Worm (Caenorhabditis elegans): ENCODE results near the gene hint-3.

The hint-3 gene

DNA sequence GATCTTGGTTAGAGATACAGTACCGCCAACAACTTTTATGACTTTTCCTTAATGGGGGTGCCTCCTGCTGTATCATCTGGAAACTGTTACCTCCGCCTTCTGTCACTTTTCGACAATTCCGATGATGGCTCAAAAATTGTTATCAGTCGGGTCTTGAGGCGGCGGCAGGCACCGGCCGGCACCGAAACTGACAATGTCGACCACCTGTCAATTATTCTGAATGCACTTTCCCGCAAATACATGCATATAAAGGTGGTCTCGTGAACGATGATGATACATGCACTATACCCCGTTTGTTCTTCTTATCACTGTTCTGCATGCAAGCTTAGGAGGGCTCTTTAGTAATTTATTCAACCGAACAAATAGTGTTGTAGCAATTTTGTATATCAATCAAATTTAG, 16.2 kb upstream of the hint-3 start:
- TF ChIP-seq klf-2 (GFP tag; conservative IDR thresholded peaks at IDR 0.05) (no peak), ztf-29 (GFP tag; IDR thresholded peaks at IDR 0.05) (no peak), ztf-23 (GFP tag; IDR thresholded peaks at IDR 0.05) (no peak), med-1 (GFP tag; optimal IDR thresholded peaks at IDR 0.05; ENCODE audit: insufficient read depth) (no peak), tab-1 (GFP tag; IDR thresholded peaks at IDR 0.05) (no peak), flt-1 (GFP tag; IDR thresholded peaks at IDR 0.05) (no peak), ref-1 (GFP tag; conservative IDR thresholded peaks at IDR 0.05) (no peak), T22C8.4 (GFP tag; IDR thresholded peaks at IDR 0.05) (no peak), cog-1 (tag; optimal IDR thresholded peaks at IDR 0.05) (no peak)

DNA sequence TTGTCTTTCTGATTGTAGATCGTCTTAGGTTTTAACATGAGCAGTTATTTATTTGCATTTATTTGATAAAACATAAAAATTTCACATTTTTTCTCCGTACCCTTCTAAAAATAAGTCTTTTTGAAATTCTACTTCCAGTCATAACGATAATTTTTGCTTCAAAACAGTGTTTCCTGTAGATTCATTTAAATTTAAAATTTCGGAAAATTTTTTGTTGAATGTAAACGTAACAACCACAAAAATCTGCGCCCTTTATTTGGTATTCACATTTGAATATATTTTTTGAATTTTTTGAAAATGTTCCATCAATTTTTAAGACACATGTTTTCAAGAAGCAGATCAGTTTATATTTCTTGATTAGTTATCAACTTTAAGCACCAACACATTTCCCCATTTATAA, 14.9 kb upstream of the hint-3 start:
- TF ChIP-seq cog-1 (tag; optimal IDR thresholded peaks at IDR 0.05) = no peak
- TF ChIP-seq T22C8.4 (GFP tag; IDR thresholded peaks at IDR 0.05) = no peak
- no peak for TF ChIP-seq flt-1 (GFP tag; IDR thresholded peaks at IDR 0.05)
- TF ChIP-seq ztf-23 (GFP tag; IDR thresholded peaks at IDR 0.05) = no peak
- TF ChIP-seq ref-1 (GFP tag; conservative IDR thresholded peaks at IDR 0.05) = no peak
- no peak for TF ChIP-seq med-1 (GFP tag; optimal IDR thresholded peaks at IDR 0.05; ENCODE audit: insufficient read depth)
- no peak for TF ChIP-seq klf-2 (GFP tag; conservative IDR thresholded peaks at IDR 0.05)
- no peak for TF ChIP-seq tab-1 (GFP tag; IDR thresholded peaks at IDR 0.05)
- no peak for TF ChIP-seq ztf-29 (GFP tag; IDR thresholded peaks at IDR 0.05)

DNA sequence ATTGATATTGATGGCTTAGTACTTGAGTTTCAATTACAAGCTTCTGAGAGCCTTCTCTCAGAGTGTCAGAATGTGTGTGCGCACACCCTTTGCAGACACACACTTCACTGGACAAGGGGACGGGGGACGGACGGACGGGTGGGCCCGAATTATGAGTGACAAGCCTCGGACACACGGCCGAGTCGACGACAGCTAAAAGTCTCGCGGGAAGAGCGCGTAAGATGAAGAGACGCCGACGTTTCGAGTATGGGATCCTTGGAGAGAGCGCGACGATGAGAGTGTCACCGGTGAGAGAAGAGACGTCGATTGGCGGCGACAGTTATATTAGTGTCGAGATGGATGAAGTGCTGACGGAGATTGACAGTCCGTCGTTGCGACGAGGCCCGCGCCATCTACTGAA, 14.4 kb upstream of the hint-3 start:
- peak; percentile 28; the same call in 1 of the 2 replicates for TF ChIP-seq ztf-29 (GFP tag; IDR thresholded peaks at IDR 0.05)
- TF ChIP-seq ref-1 (GFP tag; conservative IDR thresholded peaks at IDR 0.05) = no peak
- TF ChIP-seq med-1 (GFP tag; optimal IDR thresholded peaks at IDR 0.05; ENCODE audit: insufficient read depth) = no peak
- peak; percentile 51 for TF ChIP-seq cog-1 (tag; optimal IDR thresholded peaks at IDR 0.05)
- 0 out of 2 replicates have a peak, but pooled peaks have one; percentile 14 for TF ChIP-seq flt-1 (GFP tag; IDR thresholded peaks at IDR 0.05)

DNA sequence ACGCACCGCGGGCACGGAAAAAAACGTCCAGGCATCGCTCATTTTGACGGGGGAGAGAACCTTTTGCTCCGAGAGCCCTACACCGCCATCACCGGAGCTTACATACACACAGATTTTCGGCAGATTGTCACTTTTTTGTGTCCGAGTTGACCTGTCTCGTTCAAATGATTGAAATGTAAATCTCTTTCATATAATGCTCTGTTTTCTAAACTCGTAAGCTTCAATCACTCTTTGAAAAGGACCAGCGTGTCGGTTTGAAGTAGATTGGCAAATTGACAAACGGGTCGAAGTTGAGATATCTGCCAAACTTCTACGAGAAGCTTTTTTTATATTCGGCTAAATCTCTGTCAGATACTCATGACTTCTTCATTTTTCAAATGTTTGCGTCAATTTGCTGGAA, 13.1 kb upstream of the hint-3 start:
- TF ChIP-seq T22C8.4 (GFP tag; IDR thresholded peaks at IDR 0.05) (no peak), flt-1 (GFP tag; IDR thresholded peaks at IDR 0.05) (no peak), ztf-29 (GFP tag; IDR thresholded peaks at IDR 0.05) (no peak), ztf-23 (GFP tag; IDR thresholded peaks at IDR 0.05) (no peak), cog-1 (tag; optimal IDR thresholded peaks at IDR 0.05) (no peak), tab-1 (GFP tag; IDR thresholded peaks at IDR 0.05) (no peak), ref-1 (GFP tag; conservative IDR thresholded peaks at IDR 0.05) (no peak), med-1 (GFP tag; optimal IDR thresholded peaks at IDR 0.05; ENCODE audit: insufficient read depth) (no peak), klf-2 (GFP tag; conservative IDR thresholded peaks at IDR 0.05) (no peak)

- TF ChIP-seq T22C8.4 (GFP tag; IDR thresholded peaks at IDR 0.05) (no peak), flt-1 (GFP tag; IDR thresholded peaks at IDR 0.05) (peak; percentile 31; the same call in 1 of the 2 replicates)
These were observed 12.2 kb upstream of the hint-3 start for ce11 chrV:7747987-7748607.

ce11 chrV:7749708-7750107, 10.6 kb upstream of the hint-3 start:
- TF ChIP-seq ztf-29 (GFP tag; IDR thresholded peaks at IDR 0.05) = no peak
- no peak for TF ChIP-seq ztf-23 (GFP tag; IDR thresholded peaks at IDR 0.05)
- TF ChIP-seq cog-1 (tag; optimal IDR thresholded peaks at IDR 0.05) = no peak
- TF ChIP-seq T22C8.4 (GFP tag; IDR thresholded peaks at IDR 0.05) = no peak
- TF ChIP-seq med-1 (GFP tag; optimal IDR thresholded peaks at IDR 0.05; ENCODE audit: insufficient read depth) = no peak
- no peak for TF ChIP-seq klf-2 (GFP tag; conservative IDR thresholded peaks at IDR 0.05)
- no peak for TF ChIP-seq tab-1 (GFP tag; IDR thresholded peaks at IDR 0.05)
- TF ChIP-seq flt-1 (GFP tag; IDR thresholded peaks at IDR 0.05) = no peak

ce11 chrV:7754557-7754956, 5.7 kb upstream of the hint-3 start, which contains the start of gene T05B11.4:
Gene T05B11.4, minus strand, starts transcription at chrV:7754657.
- TF ChIP-seq cog-1 (tag; optimal IDR thresholded peaks at IDR 0.05) (no peak), flt-1 (GFP tag; IDR thresholded peaks at IDR 0.05) (no peak), med-1 (GFP tag; optimal IDR thresholded peaks at IDR 0.05; ENCODE audit: insufficient read depth) (no peak), ztf-23 (GFP tag; IDR thresholded peaks at IDR 0.05) (no peak), ref-1 (GFP tag; conservative IDR thresholded peaks at IDR 0.05) (no peak)

DNA sequence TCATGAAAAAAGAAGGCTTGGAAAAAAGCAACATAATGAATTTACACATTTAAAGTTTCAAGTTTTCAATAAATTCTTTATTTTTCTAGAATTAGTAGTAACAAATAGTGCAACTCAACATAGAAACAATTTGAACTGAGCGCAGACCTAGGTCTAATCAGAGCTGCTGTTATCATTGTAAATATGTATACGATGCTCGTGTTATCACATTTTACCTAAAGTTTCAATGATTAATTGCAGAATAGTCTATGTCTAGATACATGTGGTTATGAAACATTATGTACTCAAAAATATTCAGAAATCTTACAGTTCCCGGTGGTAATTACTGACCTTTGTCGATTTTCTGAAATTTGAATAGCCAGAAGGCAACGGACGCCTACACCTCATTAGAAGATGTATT, 4.3 kb upstream of the hint-3 start:
- TF ChIP-seq tab-1 (GFP tag; IDR thresholded peaks at IDR 0.05) (no peak), ztf-29 (GFP tag; IDR thresholded peaks at IDR 0.05) (no peak), ref-1 (GFP tag; conservative IDR thresholded peaks at IDR 0.05) (no peak), med-1 (GFP tag; optimal IDR thresholded peaks at IDR 0.05; ENCODE audit: insufficient read depth) (no peak), cog-1 (tag; optimal IDR thresholded peaks at IDR 0.05) (no peak), flt-1 (GFP tag; IDR thresholded peaks at IDR 0.05) (no peak), T22C8.4 (GFP tag; IDR thresholded peaks at IDR 0.05) (no peak), klf-2 (GFP tag; conservative IDR thresholded peaks at IDR 0.05) (no peak), ztf-23 (GFP tag; IDR thresholded peaks at IDR 0.05) (no peak)

DNA sequence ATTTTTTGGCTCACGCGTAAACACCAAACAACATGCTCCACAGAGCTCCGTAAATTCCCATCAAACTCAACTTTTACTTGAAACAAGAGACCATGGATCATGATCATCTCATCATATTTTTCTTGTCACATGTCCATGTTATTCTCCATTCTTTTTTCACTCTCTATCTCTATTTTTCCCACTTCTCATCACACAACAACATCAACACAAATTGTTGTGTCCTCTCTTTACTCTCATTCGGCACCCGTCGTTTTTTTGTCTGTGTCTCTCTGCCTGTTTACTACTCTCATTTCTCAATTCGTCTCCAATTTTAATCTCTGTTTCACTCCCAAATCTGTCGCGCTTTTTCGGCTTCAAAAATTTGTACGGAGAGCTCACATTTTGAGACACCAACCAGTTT, 1.0 kb upstream of the hint-3 start:
- no peak for TF ChIP-seq ztf-23 (GFP tag; IDR thresholded peaks at IDR 0.05)
- no peak for TF ChIP-seq klf-2 (GFP tag; conservative IDR thresholded peaks at IDR 0.05)
- TF ChIP-seq flt-1 (GFP tag; IDR thresholded peaks at IDR 0.05) = no peak
- no peak for TF ChIP-seq tab-1 (GFP tag; IDR thresholded peaks at IDR 0.05)
- no peak for TF ChIP-seq med-1 (GFP tag; optimal IDR thresholded peaks at IDR 0.05; ENCODE audit: insufficient read depth)
- no peak for TF ChIP-seq ref-1 (GFP tag; conservative IDR thresholded peaks at IDR 0.05)
- TF ChIP-seq T22C8.4 (GFP tag; IDR thresholded peaks at IDR 0.05) = no peak
- TF ChIP-seq ztf-29 (GFP tag; IDR thresholded peaks at IDR 0.05) = no peak
- no peak for TF ChIP-seq cog-1 (tag; optimal IDR thresholded peaks at IDR 0.05)

DNA sequence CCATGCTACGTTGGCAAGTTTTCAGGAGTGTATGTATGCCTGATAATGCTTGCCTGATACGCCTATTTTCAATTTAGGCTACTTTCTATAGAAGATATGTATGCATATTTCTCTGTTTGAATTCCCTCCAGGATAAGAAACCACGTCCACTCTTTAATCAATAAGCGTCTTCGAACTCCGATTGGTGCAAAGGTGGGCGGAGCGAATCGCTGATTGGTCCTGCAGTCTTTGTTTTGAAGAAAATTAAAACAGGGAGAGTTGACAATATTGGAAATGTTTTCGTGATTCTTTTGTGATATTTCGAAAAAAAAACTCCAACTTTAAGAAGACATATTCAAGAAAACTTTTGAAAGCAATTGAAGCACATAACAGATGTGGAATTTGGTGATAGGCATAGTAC, 1.6 kb downstream of the hint-3 start:
- no peak for TF ChIP-seq flt-1 (GFP tag; IDR thresholded peaks at IDR 0.05)
- no peak for TF ChIP-seq T22C8.4 (GFP tag; IDR thresholded peaks at IDR 0.05)
- no peak for TF ChIP-seq med-1 (GFP tag; optimal IDR thresholded peaks at IDR 0.05; ENCODE audit: insufficient read depth)
- TF ChIP-seq ref-1 (GFP tag; conservative IDR thresholded peaks at IDR 0.05) = no peak
- TF ChIP-seq ztf-23 (GFP tag; IDR thresholded peaks at IDR 0.05) = no peak
